Fruit fly (Drosophila melanogaster): ENCODE measurements around the gene CG9331.
A peak's percentile ranks its signal among the peaks of the same experiment; 100 is the strongest.

Gene CG9331

DNA sequence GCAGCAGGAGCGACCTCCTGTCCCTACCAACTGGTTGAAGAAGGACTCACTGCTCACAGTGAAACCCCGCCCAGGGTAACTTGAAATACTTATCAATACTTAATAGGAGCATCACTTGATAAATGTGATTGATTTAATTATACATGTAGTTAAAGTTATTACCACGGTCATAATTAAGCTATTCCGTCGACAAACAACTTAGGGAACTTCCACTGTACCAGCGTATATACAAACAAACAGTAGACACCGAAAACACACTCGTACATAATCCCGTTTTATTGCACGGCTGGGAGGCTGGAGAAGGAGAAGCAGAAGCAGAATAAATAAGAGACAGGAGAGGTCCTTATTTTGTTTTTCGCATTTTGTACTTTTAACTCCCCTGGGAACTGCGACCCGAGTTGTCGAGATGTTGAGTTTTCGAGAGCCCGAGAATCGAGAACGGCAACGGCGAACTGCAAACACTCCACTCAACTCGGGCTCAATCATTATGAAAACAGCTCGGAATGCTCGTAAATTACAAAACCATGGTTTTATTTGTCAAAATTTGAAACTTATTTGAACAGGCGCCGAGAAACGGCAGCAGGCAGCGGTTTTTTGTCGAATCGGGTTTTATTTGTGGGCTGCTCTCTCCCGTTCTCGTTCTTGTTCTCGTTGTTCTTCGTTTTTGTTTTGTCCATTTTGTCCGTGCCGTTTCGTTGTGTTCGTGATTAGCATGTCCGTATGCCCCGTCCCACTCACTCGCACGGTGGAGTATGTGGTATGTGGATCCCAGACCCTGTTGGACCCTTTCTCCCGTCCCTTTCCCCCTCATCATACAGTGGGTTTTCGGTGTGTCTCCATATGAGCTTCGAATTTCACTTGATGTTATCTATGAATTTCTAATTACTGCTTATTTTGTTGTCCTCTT, 22.4 kb upstream of the CG9331 start (continued):
- peak; percentile 62 for TF ChIP-seq zen (tag; optimal IDR thresholded peaks at IDR 0.05)
- TF ChIP-seq CG10959 (GFP tag; IDR thresholded peaks at IDR 0.05) = peak; percentile 53
- peak; percentile 55 for TF ChIP-seq CG12104 (GFP tag; optimal IDR thresholded peaks at IDR 0.05)
- TF ChIP-seq lbe (GFP tag; optimal IDR thresholded peaks at IDR 0.05) = peak; percentile 96
- peak; percentile 23; the same call in 1 of the 2 replicates for TF ChIP-seq tna (GFP tag; IDR thresholded peaks at IDR 0.05; ENCODE audit: partially characterized antibody)
- peak; percentile 48 for TF ChIP-seq CG14965 (GFP tag; optimal IDR thresholded peaks at IDR 0.05; ENCODE audit: borderline replicate concordance)
- TF ChIP-seq Mad (GFP tag; optimal IDR thresholded peaks at IDR 0.05) = peak; percentile 74
- TF ChIP-seq CG10543 (GFP tag; optimal IDR thresholded peaks at IDR 0.05) = peak; percentile 69
- no peak for TF ChIP-seq pfk (GFP tag; optimal IDR thresholded peaks at IDR 0.05)
- TF ChIP-seq disco-r (GFP tag; optimal IDR thresholded peaks at IDR 0.05) = peak; percentile 63
- TF ChIP-seq schlank (tag; optimal IDR thresholded peaks at IDR 0.05) = peak; percentile 83
- no peak for TF ChIP-seq zf30C (GFP tag; optimal IDR thresholded peaks at IDR 0.05)
- TF ChIP-seq CG9437 (GFP tag; optimal IDR thresholded peaks at IDR 0.05) = peak; percentile 41
- no peak for TF ChIP-seq Ravus (GFP tag; IDR thresholded peaks at IDR 0.05)
- TF ChIP-seq Dll (GFP tag; IDR thresholded peaks at IDR 0.05; ENCODE audit: partially characterized antibody) = no peak
- no peak for TF ChIP-seq stwl (tag; optimal IDR thresholded peaks at IDR 0.05)
- TF ChIP-seq GATAe (GFP tag; conservative IDR thresholded peaks at IDR 0.05) = no peak
- TF ChIP-seq Nf-YC (tag; optimal IDR thresholded peaks at IDR 0.05) = peak; percentile 33
- TF ChIP-seq CG15011 (GFP tag; optimal IDR thresholded peaks at IDR 0.05) = peak; percentile 70
- peak; percentile 58; the same call in 1 of the 3 replicates for TF ChIP-seq CG6175 (GFP tag; IDR thresholded peaks at IDR 0.05)
- peak; percentile 61; the same call in 2 of the 3 replicates for TF ChIP-seq CG11560 (tag; IDR thresholded peaks at IDR 0.05)
- TF ChIP-seq run (tag; optimal IDR thresholded peaks at IDR 0.05) = no peak
- peak; percentile 71; the same call in 2 of the 3 replicates for TF ChIP-seq CG7357 (GFP tag; IDR thresholded peaks at IDR 0.05)
- TF ChIP-seq Dip2 (GFP tag; IDR thresholded peaks at IDR 0.05) = no peak
- peak; percentile 56 for TF ChIP-seq shn (GFP tag; optimal IDR thresholded peaks at IDR 0.05)
- TF ChIP-seq HLH3B (GFP tag; IDR thresholded peaks at IDR 0.05) = peak; percentile 68
- TF ChIP-seq HLH4C (GFP tag; IDR thresholded peaks at IDR 0.05; ENCODE audit: partially characterized antibody) = no peak; the same call in 2 of the 3 replicates
- TF ChIP-seq CG5953 (GFP tag; IDR thresholded peaks at IDR 0.05) = 0 out of 2 replicates have a peak, but pooled peaks have one; percentile 29
- TF ChIP-seq CG18764 (GFP tag; optimal IDR thresholded peaks at IDR 0.05) = peak; percentile 35
- peak; percentile 36 for TF ChIP-seq CG8388 (GFP tag; optimal IDR thresholded peaks at IDR 0.05)
- peak; percentile 69 for TF ChIP-seq vfl (GFP tag; optimal IDR thresholded peaks at IDR 0.05)
- TF ChIP-seq D19B (GFP tag; optimal IDR thresholded peaks at IDR 0.05) = peak; percentile 52
- peak; percentile 75 for TF ChIP-seq tgo (GFP tag; IDR thresholded peaks at IDR 0.05)
- TF ChIP-seq Ssrp (tag; optimal IDR thresholded peaks at IDR 0.05) = peak; percentile 57
- no peak for TF ChIP-seq h (optimal IDR thresholded peaks at IDR 0.05)
- TF ChIP-seq CG16863 (GFP tag; optimal IDR thresholded peaks at IDR 0.05) = peak; percentile 74
- TF ChIP-seq emc (GFP tag; optimal IDR thresholded peaks at IDR 0.05) = peak; percentile 60
- peak; percentile 71; the same call in 1 of the 3 replicates for TF ChIP-seq CG11695 (GFP tag; IDR thresholded peaks at IDR 0.05)
- TF ChIP-seq CG17829 (tag; optimal IDR thresholded peaks at IDR 0.05) = peak; percentile 63
- peak; percentile 44 for TF ChIP-seq CG4820 (GFP tag; optimal IDR thresholded peaks at IDR 0.05)
- peak; percentile 57 for TF ChIP-seq tap (tag; optimal IDR thresholded peaks at IDR 0.05)
- TF ChIP-seq lmd (GFP tag; IDR thresholded peaks at IDR 0.05) = peak; percentile 79
- TF ChIP-seq H15 (GFP tag; IDR thresholded peaks at IDR 0.05) = peak; percentile 63; the same call in 2 of the 3 replicates
- peak; percentile 24 for TF ChIP-seq CG12942 (GFP tag; optimal IDR thresholded peaks at IDR 0.05)
- TF ChIP-seq CG3847 (GFP tag; IDR thresholded peaks at IDR 0.05) = peak; percentile 79
- peak; percentile 76 for TF ChIP-seq maf-S (GFP tag; optimal IDR thresholded peaks at IDR 0.05)
- TF ChIP-seq rib (GFP tag; IDR thresholded peaks at IDR 0.05) = peak; percentile 75
- TF ChIP-seq CG18619 (GFP tag; optimal IDR thresholded peaks at IDR 0.05) = peak; percentile 66
- peak; percentile 87 for TF ChIP-seq Rfx (GFP tag; IDR thresholded peaks at IDR 0.05)

Data from whole organism, embryonic.